Worm (Caenorhabditis elegans): Measurements from ENCODE around the gene R01E6.7.

ce11 chrX:13605854-13606253, 36.1 kb upstream of the R01E6.7 start:
- TF ChIP-seq elt-1 (tag; optimal IDR thresholded peaks at IDR 0.05; ENCODE audit: borderline replicate concordance, insufficient read depth), result no peak
- no peak for TF ChIP-seq unc-39 (tag; optimal IDR thresholded peaks at IDR 0.05)
- TF ChIP-seq unc-120 (tag; optimal IDR thresholded peaks at IDR 0.05; ENCODE audit: poor library complexity, severe bottlenecking), result no peak
- TF ChIP-seq snpc-4 (tag; optimal IDR thresholded peaks at IDR 0.05), result no peak
- no peak for TF ChIP-seq ceh-83 (GFP tag; optimal IDR thresholded peaks at IDR 0.05)
- no peak for TF ChIP-seq nhr-237 (tag; optimal IDR thresholded peaks at IDR 0.05)
- TF ChIP-seq pha-4 (tag; optimal IDR thresholded peaks at IDR 0.05), result no peak
- TF ChIP-seq nhr-12 (tag; optimal IDR thresholded peaks at IDR 0.05), result no peak
- TF ChIP-seq sem-2 (GFP tag; optimal IDR thresholded peaks at IDR 0.05), result no peak
- TF ChIP-seq mab-5 (tag; optimal IDR thresholded peaks at IDR 0.05), result no peak
- no peak for TF ChIP-seq elt-3 (tag; optimal IDR thresholded peaks at IDR 0.05)
- no peak for TF ChIP-seq unc-62 (GFP tag; optimal IDR thresholded peaks at IDR 0.05)
- no peak for TF ChIP-seq nhr-76 (tag; optimal IDR thresholded peaks at IDR 0.05)

Data from whole organism, mixed stage, embryonic.